Worm (Caenorhabditis elegans) whole organism, mixed stage, embryonic: ENCODE results near the gene Y61A9LA.3.

Source experiments
- blmp-1 ChIP-seq: fragments of 150-350 bp; optimal IDR thresholded peaks from 2 replicates; lab custom pipeline; 2014; ENCODE audit warnings: missing biosample characterization, missing genetic modification characterization
- ceh-43 ChIP-seq: fragments of 200-800 bp; sonication (Bioruptor generic); optimal IDR thresholded peaks from 2 replicates; lab custom pipeline; 2018; ENCODE audit warnings: mild to moderate bottlenecking, missing genetic modification characterization, moderate library complexity, missing compliant biosample characterization
- ceh-83 ChIP-seq: fragments of 200-800 bp; sonication (Bioruptor generic); optimal IDR thresholded peaks from 2 replicates; lab custom pipeline; 2018; ENCODE audit warnings: mild to moderate bottlenecking, missing genetic modification characterization, missing compliant biosample characterization
- ces-1 ChIP-seq: fragments of 150-350 bp; optimal IDR thresholded peaks from 2 replicates; lab custom pipeline; 2014; ENCODE audit warnings: missing biosample characterization, missing genetic modification reagents, missing genetic modification characterization
- hlh-1 ChIP-seq: fragments of 150-350 bp; optimal IDR thresholded peaks from 2 replicates; lab custom pipeline; 2014; ENCODE audit warnings: missing biosample characterization, missing genetic modification reagents, missing genetic modification characterization
- lsy-2 ChIP-seq: fragments of 150-350 bp; optimal IDR thresholded peaks from 2 replicates; lab custom pipeline; 2014; ENCODE audit warnings: missing biosample characterization, missing genetic modification characterization
- mab-5 ChIP-seq: fragments of 150-350 bp; optimal IDR thresholded peaks from 2 replicates; lab custom pipeline; 2014; ENCODE audit warnings: missing biosample characterization, missing genetic modification characterization
- nhr-237 ChIP-seq: fragments of 150-350 bp; optimal IDR thresholded peaks from 2 replicates; lab custom pipeline; 2014; ENCODE audit warnings: missing biosample characterization, missing genetic modification characterization
- nhr-28 ChIP-seq: fragments of 150-350 bp; optimal IDR thresholded peaks from 2 replicates; lab custom pipeline; 2014; ENCODE audit warnings: missing biosample characterization, missing genetic modification characterization

DNA sequence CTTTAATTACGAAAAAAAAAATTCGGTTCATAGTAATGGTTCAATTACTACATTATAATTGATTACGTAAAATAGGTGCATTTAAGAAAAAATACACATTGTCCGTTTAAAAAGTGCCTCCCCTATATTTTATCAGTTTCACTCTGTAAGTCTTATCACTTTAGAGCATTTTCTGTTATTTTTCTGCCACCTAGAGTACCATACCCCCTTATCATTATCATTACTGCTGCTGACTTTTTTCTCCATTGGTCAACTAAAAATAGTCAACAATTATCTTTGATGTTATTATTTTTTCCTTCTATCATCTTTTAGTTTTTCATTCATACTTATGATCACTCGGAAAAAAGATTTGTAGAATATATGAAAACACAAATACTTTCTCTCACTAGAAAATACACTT is 27.6 kb downstream of the Y61A9LA.3 start:
- TF ChIP-seq lsy-2 (no peak), nhr-237 (no peak), nhr-28 (tag; lab: Kevin White, UChicago) (no peak), ceh-43 (GFP tag; lab: Kevin White, UChicago) (no peak), mab-5 (tag; lab: Kevin White, UChicago) (no peak), hlh-1 (tag; lab: Kevin White, UChicago) (no peak), blmp-1 (tag; lab: Kevin White, UChicago) (no peak), ces-1 (GFP tag; lab: Kevin White, UChicago) (no peak), ceh-83 (GFP tag; lab: Kevin White, UChicago) (no peak)
